Worm (Caenorhabditis elegans) whole organism, L4/young adult: ENCODE data around the gene cdr-2.
"Not testable (repeated sequence)": the region's sequence is repeated elsewhere in the genome, so short reads cannot be mapped to it uniquely, and the experiment has no call there.

Experiments used
- W03F9.2 ChIP-seq: fragments of 150-350 bp; optimal IDR thresholded peaks from 2 replicates; lab custom pipeline; 2014; ENCODE audit warnings: missing biosample characterization, missing genetic modification characterization
- dao-5 ChIP-seq: sonication (generic microtip); optimal IDR thresholded peaks from 2 replicates; lab custom pipeline; 2016; ENCODE audit warnings: missing genotype, missing genetic modification characterization, moderate library complexity, missing compliant biosample characterization
- him-1 ChIP-seq: sonication (generic microtip); optimal IDR thresholded peaks from 2 replicates; lab custom pipeline; 2016; ENCODE audit warnings: missing genotype, missing genetic modification reagents, missing genetic modification characterization, missing compliant biosample characterization

cdr-2 gene

DNA sequence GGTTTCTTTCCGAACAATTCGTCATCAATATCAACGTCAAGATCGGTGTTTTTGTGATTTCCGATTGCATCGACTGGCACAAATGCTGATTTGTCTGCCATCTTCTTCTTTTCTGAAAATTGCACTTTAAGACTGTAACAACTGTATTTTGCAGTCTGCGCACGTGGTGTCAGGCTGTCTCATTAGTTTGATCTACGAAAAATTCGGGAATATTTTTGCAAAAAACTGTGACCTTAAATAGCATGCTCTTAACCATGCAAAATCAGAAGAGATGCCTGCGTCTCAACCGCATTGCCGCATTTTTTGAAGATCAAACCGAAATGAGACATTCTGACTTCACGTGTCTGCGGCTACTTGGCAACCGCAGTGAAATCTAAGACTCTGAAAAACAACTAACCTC is 14.1 kb downstream of the cdr-2 start, which contains the start of gene K01D12.7:
K01D12.7 (minus strand) TSS at position 101 of the 400 bp plus-strand sequence.
- TF ChIP-seq dao-5 (tag; lab: Kevin White, UChicago): no peak
- no peak for TF ChIP-seq him-1 (tag; lab: Kevin White, UChicago)
- no peak for TF ChIP-seq W03F9.2

DNA sequence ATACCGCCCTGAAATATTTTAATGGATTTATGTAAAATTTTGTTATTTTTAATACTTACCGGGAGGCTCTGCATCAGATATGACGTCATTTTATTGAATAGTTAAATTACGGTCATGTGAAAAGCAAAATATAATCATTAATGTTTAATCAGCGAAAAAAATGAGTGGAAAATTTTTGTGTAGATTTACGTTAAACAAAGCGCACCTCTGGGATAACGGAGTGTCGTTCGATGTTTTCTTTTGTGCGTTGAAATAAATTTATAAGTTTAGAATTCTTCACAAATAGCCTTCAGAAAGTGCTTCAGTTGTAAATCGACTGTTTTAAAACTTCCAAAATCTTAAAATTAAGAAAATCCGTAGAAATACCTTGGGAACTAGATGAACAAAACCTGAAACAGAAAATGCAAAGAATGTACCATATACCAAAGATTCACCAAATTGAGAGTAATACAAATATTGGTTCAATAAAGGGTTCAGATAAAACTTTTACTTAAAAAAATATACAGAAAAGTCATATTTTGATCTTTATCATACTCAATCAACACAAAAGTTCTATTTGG is 14.8 kb downstream of the cdr-2 start, which contains the start of the genes K01D12.20 and miga-1:
K01D12.20 (minus strand) TSS at position 138 of the 560 bp plus-strand sequence.
miga-1 (minus strand) TSS at position 183 of the 560 bp plus-strand sequence.
- TF ChIP-seq W03F9.2: no peak
- no peak for TF ChIP-seq him-1 (tag; lab: Kevin White, UChicago)
- TF ChIP-seq dao-5 (tag; lab: Kevin White, UChicago): no peak

DNA sequence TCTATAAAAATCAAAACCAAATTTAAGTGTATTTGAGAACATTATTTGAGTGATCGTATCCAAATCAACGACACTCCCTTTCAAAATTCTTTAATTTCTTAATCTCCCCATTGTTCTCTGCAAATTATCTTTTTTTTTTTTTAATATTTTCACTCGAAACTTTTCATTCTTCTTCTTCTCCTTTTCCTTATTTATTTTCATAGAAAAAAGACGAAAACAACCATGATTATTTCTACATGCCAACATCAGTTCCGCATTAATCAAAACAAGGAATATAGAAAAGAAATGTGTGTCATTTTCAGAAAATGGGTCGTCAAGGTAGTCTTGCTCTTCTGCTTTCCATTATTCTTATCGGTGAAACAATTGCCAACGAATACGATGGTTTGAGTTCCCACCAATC is 18.0 kb downstream of the cdr-2 start, which contains the start of gene K01D12.5:
K01D12.5 (plus strand) TSS at position 301 of the 400 bp plus-strand sequence.
- TF ChIP-seq him-1 (tag; lab: Kevin White, UChicago) (no peak), dao-5 (tag; lab: Kevin White, UChicago) (no peak), W03F9.2 (no peak)

DNA sequence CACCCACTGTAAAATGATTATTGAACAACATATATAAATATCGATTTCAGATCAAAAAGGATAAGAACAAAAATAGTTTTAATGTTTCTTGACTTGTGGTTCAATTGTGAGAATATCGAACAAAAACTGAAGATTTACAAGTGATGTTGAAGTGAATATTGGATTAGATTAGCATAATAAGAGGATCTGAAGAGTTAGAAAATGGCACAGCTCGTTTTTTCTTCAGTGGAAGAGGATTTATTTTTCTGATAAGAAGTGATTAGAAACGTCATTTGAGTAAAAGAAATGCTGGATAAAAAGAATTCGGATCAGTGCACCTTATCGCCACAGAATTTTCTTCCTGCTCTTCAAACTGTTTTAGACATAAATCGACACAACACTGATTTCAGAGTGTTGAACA is 19.8 kb downstream of the cdr-2 start, which contains the start of gene twk-14:
twk-14 (minus strand) TSS at position 8 of the 400 bp plus-strand sequence.
- TF ChIP-seq him-1 (tag; lab: Kevin White, UChicago): no peak
- TF ChIP-seq dao-5 (tag; lab: Kevin White, UChicago): no peak
- no peak for TF ChIP-seq W03F9.2

DNA sequence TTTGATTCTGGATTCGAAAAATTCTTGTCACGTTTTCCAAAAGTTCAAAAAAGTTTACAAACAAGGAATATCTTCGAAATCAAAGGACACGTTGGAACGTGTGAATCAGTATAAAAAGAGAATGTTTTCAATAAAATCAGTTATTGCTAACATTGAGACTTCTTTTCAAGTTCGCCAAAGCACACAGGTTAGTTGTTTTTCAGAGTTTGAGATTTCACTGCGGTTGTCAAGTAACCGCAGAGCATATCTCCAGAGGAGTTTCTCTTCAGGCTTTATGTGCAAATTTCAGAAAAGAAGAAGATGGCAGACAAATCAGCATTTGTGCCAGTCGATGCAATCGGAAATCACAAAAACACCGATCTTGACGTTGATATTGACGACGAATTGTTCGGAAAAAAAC is 29.4 kb downstream of the cdr-2 start, which contains the start of gene K01D12.15:
K01D12.15 (plus strand) TSS at position 301 of the 400 bp plus-strand sequence.
- TF ChIP-seq W03F9.2 (no peak), him-1 (tag; lab: Kevin White, UChicago) (no peak), dao-5 (tag; lab: Kevin White, UChicago) (no peak)

DNA sequence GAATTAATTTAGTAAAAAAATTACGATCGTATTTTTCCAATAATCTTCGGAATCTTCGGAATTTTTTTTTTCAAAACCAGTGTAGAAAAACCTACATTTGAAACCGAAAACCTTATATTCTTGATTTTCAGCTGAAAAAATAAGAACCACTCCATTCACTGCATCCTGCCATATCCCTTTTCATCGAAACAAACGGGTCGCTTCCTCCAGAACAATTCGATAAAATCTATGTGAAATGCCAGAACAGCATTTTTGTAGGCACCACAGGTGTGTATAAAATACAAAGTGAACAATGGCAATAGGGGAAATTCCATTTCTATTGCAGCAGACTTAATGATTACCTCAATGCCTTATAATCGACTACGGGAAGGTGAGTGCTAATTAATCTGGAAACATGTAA is 38.3 kb downstream of the cdr-2 start, which contains the start of gene K01D12.1:
K01D12.1 (plus strand) TSS at position 301 of the 400 bp plus-strand sequence.
- TF ChIP-seq W03F9.2: no peak
- TF ChIP-seq dao-5 (tag; lab: Kevin White, UChicago): no peak
- no peak for TF ChIP-seq him-1 (tag; lab: Kevin White, UChicago)

DNA sequence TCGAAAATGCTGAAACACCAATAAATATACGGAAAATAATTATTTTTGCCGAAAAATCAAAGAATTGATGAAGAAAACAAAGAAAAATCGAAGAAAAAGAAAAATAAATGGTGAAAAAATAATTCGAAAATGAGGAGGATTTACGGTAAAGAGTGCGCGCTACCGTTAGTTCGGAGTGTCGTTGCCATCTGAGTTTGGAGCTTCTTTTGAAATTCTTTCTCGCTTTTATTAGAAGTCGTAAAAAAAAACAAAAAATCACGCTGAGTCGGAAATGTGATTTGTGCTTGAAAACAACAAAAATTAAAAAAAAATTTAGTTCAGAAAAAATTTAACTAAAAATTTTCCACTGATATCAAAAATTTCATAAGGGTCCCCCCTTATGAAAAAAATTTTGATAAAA is 41.3 kb downstream of the cdr-2 start, which contains the start of gene F23H12.10:
F23H12.10 (minus strand) TSS at position 12 of the 400 bp plus-strand sequence.
- not testable (repeated sequence) for TF ChIP-seq him-1 (tag; lab: Kevin White, UChicago); W03F9.2; dao-5 (tag; lab: Kevin White, UChicago)

DNA sequence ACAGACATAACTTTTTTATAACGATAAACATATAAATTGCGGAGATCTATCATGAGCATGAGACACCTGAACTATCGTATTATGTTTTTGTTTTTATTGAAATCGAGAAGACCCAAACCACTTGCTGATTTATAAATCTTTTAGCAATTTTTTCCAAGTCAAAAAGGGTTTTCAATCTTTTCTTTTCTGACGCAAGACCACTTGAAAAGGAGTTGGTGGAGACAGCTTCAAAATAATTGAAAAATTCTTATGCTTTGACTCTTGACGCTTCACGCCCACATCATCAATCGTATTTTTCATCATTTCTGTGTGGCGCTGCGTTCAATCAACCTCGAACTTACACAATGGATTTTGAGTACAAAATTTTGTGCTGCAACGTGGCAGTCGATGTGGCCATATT is 44.1 kb downstream of the cdr-2 start, which contains the start of gene F23H12.7:
F23H12.7 (plus strand) TSS at position 301 of the 400 bp plus-strand sequence.
- TF ChIP-seq W03F9.2 (no peak), him-1 (tag; lab: Kevin White, UChicago) (no peak), dao-5 (tag; lab: Kevin White, UChicago) (no peak)

DNA sequence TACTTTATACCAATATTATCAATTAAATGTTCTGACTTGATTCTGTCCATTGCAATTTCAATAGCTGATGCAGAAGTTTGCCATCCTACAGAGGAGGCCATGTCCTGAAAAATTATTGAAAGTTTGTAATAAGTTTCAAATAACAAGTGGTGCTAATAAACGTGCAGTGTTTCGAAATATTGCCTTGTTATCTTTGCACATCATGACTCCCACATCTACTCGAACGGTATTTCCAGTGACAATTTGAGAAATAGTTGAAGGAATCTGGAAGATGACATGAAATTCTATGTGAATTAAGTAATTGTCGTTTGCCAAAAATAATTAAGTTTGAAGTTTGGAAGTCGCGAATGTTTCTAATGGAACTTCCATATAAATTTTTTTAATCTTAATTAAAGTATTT is 46.1 kb downstream of the cdr-2 start, which contains the start of gene gcy-13:
gcy-13 (minus strand) TSS at position 101 of the 400 bp plus-strand sequence.
- TF ChIP-seq W03F9.2 (no peak), dao-5 (tag; lab: Kevin White, UChicago) (no peak), him-1 (tag; lab: Kevin White, UChicago) (no peak)

DNA sequence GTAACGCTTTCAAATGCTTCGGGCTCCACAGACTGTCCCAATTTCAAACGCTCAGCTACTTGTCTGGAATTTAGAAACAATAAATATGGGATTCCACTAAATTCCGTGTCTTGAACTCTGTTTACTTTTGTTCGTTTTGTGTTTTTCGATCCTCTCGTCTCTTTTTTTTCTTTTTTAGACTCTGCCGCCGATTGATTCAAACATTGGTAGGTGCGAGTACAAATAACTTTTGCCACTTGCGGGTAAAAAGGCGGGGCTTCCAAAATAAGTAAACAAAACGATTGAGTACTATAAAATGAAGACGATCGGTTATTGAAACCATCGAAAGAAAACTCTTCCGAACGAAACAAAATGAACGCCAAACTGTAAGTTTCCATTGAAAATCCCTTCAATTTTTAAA is 50.4 kb downstream of the cdr-2 start, which contains the start of gene fipr-2:
fipr-2 (plus strand) TSS at position 245 of the 400 bp plus-strand sequence.
- no peak for TF ChIP-seq dao-5 (tag; lab: Kevin White, UChicago)
- TF ChIP-seq W03F9.2: no peak
- no peak for TF ChIP-seq him-1 (tag; lab: Kevin White, UChicago)
